Worm (Caenorhabditis elegans): ENCODE results near the gene col-170.

The col-170 gene

DNA sequence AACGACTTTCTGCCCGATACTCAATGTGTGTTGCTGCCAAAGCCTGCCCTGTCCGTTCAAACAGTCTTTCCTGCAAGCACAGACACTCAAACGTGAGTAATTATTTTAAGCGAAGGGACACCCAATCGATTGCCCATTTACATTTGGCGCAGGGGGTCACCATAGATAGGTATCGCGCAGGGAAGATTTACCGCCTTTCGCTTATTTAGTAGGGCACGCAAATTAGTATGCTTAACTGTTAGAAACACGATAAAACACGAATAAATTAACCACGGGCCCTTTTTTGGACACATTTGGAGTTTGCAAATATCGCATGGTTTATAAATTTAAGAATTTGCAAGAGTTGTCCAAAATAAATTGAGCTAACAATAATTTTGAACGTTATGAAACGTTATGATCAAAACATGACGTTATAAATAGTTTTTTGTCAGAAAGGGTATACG lies 35.1 kb upstream of the col-170 start (continued):
- peak; percentile 91; the same call in 1 of the 2 replicates for TF ChIP-seq tag-97 (GFP tag; IDR thresholded peaks at IDR 0.05)
- TF ChIP-seq nhr-6 (tag; optimal IDR thresholded peaks at IDR 0.05): peak; percentile 99
- TF ChIP-seq Y5F2A.4 (GFP tag; optimal IDR thresholded peaks at IDR 0.05): peak; percentile 96
- TF ChIP-seq F37D6.2 (tag; optimal IDR thresholded peaks at IDR 0.05): peak; percentile 99
- TF ChIP-seq tra-1 (GFP tag; IDR thresholded peaks at IDR 0.05): peak; percentile 98
- peak; percentile 94 for TF ChIP-seq lin-1 (GFP tag; IDR thresholded peaks at IDR 0.05)
- TF ChIP-seq Y105C5A.15 (GFP tag; IDR thresholded peaks at IDR 0.05): peak; percentile 92
- peak; percentile 19 for TF ChIP-seq F49E8.2 (tag; optimal IDR thresholded peaks at IDR 0.05; ENCODE audit: borderline replicate concordance)
- TF ChIP-seq jun-1 (tag; optimal IDR thresholded peaks at IDR 0.05): peak; percentile 100
- peak; percentile 96 for TF ChIP-seq ceh-82 (tag; optimal IDR thresholded peaks at IDR 0.05)
- peak; percentile 99 for TF ChIP-seq nhr-11 (tag; optimal IDR thresholded peaks at IDR 0.05)
- peak; percentile 98 for TF ChIP-seq vab-7 (GFP tag; IDR thresholded peaks at IDR 0.05)
- TF ChIP-seq nhr-111 (GFP tag; optimal IDR thresholded peaks at IDR 0.05): peak; percentile 44
- peak; percentile 97 for TF ChIP-seq F10B5.3 (tag; optimal IDR thresholded peaks at IDR 0.05)
- TF ChIP-seq daf-12 (tag; optimal IDR thresholded peaks at IDR 0.05): peak; percentile 28
- peak; percentile 95 for TF ChIP-seq egl-27 (tag; optimal IDR thresholded peaks at IDR 0.05)
- peak; percentile 99 for TF ChIP-seq duxl-1 (tag; optimal IDR thresholded peaks at IDR 0.05; ENCODE audit: poor library complexity)
- TF ChIP-seq ztf-7 (tag; optimal IDR thresholded peaks at IDR 0.05): peak; percentile 94
- peak; percentile 97 for TF ChIP-seq ces-1 (GFP tag; optimal IDR thresholded peaks at IDR 0.05)
- TF ChIP-seq D1046.2 (GFP tag; IDR thresholded peaks at IDR 0.05): peak; percentile 95
- TF ChIP-seq mdt-29 (GFP tag; IDR thresholded peaks at IDR 0.05): peak; percentile 96
- TF ChIP-seq daf-8 (GFP tag; IDR thresholded peaks at IDR 0.05): 0 out of 2 replicates have a peak, but pooled peaks have one; percentile 83
- peak; percentile 97 for TF ChIP-seq zip-2 (tag; optimal IDR thresholded peaks at IDR 0.05)
- TF ChIP-seq pha-4 (GFP tag; IDR thresholded peaks at IDR 0.05): peak; percentile 97
- peak; percentile 88 for TF ChIP-seq pha-4 (tag; optimal IDR thresholded peaks at IDR 0.05)
- TF ChIP-seq cey-2 (tag; optimal IDR thresholded peaks at IDR 0.05; ENCODE audit: borderline replicate concordance, insufficient read depth): peak; percentile 56
- TF ChIP-seq T26A8.4 (GFP tag; IDR thresholded peaks at IDR 0.05): peak; percentile 100
- 0 out of 2 replicates have a peak, but pooled peaks have one; percentile 38 for TF ChIP-seq zip-11 (GFP tag; IDR thresholded peaks at IDR 0.05)
- no peak for TF ChIP-seq snpc-1.2 (GFP tag; IDR thresholded peaks at IDR 0.05)
- peak; percentile 74 for TF ChIP-seq dpl-1 (GFP tag; optimal IDR thresholded peaks at IDR 0.05)
- peak; percentile 98 for TF ChIP-seq dmd-6 (GFP tag; IDR thresholded peaks at IDR 0.05)

DNA sequence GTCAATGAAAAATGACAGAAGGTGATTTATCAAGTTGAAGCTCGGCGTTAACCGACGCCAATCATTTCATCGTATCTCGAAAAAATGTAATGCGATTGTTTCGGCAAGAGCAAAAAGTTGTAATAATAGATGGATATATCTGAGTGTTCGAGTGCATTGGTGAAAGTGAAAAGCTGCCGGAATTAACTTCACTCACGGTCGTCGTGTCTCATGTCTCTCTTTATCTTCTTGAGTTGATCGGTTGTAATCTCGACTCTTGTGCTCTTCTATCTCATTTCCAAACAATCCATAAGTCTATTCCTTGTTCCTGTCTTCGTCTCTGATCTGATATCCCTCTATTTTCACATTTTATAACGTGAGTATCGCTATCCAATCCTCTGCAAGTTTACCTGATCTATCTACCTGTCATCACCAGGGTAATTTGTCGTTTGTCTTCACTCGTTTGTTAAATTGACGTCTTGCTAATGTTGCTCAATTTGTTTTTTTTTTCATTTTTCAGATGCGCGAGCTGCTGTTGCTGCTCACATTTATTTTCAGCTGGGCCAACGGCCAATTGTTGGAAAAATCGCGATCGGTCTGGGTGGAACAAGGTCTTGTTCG lies 31.8 kb upstream of the col-170 start, which contains the start of gene cest-16:
Gene cest-16, plus strand, starts transcription at position 302 of the 600 bp plus-strand sequence.
- TF ChIP-seq zip-11 (GFP tag; IDR thresholded peaks at IDR 0.05) (no peak), unc-62 (GFP tag; optimal IDR thresholded peaks at IDR 0.05 in 1 of 2) (peak in 1 of 2 experiments; percentile 86), unc-62 (tag; optimal IDR thresholded peaks at IDR 0.05) (no peak), T20F7.1 (GFP tag; optimal IDR thresholded peaks at IDR 0.05) (no peak), dpl-1 (GFP tag; optimal IDR thresholded peaks at IDR 0.05) (no peak), egl-43 (GFP tag; IDR thresholded peaks at IDR 0.05) (no peak)

DNA sequence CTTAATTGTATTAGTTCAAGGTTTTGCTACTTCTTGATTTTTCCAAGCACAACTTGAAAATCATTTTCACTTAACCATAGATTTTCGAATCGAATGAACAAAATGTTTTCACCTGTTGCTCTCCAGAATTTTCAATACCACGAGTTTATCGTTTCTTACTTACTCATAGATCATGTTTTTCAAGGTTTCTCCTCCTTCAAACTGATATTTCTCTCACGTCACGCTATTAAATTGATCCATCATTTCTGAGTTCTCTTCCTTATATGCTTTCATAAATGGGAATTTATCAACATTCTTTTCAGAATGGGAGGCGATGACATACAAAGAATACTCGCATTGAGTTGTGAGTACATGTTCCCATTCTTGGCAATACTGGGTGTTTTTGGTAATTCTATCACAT lies 20.1 kb upstream of the col-170 start, which contains the start of gene npr-38:
Gene npr-38, plus strand, starts transcription at position 301 of the 400 bp plus-strand sequence.
- TF ChIP-seq nhr-48 (tag; optimal IDR thresholded peaks at IDR 0.05) (no peak), lin-38 (GFP tag; IDR thresholded peaks at IDR 0.05) (no peak), lin-15B (tag; optimal IDR thresholded peaks at IDR 0.05) (no peak), nhr-237 (tag; optimal IDR thresholded peaks at IDR 0.05) (no peak), madf-5 (GFP tag; IDR thresholded peaks at IDR 0.05) (no peak), ztf-7 (tag; optimal IDR thresholded peaks at IDR 0.05) (no peak), daf-16 (GFP tag; optimal IDR thresholded peaks at IDR 0.05) (no peak), daf-16 (tag; optimal IDR thresholded peaks at IDR 0.05) (no peak), madf-9 (GFP tag; conservative IDR thresholded peaks at IDR 0.05) (no peak), D1046.2 (GFP tag; IDR thresholded peaks at IDR 0.05) (no peak), hlh-11 (tag; optimal IDR thresholded peaks at IDR 0.05) (no peak), mep-1 (tag; optimal IDR thresholded peaks at IDR 0.05) (no peak), F10B5.3 (tag; optimal IDR thresholded peaks at IDR 0.05) (no peak), hlh-30 (tag; optimal IDR thresholded peaks at IDR 0.05; ENCODE audit: insufficient read depth) (no peak), ceh-62 (tag; optimal IDR thresholded peaks at IDR 0.05) (no peak), zip-11 (GFP tag; IDR thresholded peaks at IDR 0.05) (no peak), tag-97 (GFP tag; IDR thresholded peaks at IDR 0.05) (no peak)

All from whole organism, L4 larva.